Fruit fly (Drosophila melanogaster): ENCODE results near the gene CG43392.

Gene CG43392

DNA sequence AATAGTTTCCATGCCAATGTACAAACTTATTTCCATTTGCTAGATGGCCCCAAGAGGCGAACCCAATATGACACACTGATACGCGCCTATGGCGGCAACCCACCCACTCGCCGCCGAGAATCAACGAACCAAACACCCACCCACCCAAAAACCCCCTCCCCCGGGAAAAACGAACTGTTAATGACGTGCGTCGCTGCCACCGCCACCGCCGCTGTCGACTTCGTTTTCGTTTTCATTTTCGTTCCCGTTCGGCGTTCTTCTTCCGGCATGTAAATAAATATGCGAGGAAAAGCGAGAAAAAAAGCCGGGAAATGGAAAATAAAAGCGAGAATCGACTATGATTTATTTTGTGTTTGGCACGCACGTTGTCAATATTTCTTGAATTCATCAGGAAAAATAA, 21.6 kb upstream of the CG43392 start (continued):
- TF ChIP-seq nau (GFP tag; optimal IDR thresholded peaks at IDR 0.05) (peak; percentile 9), kah (GFP tag; optimal IDR thresholded peaks at IDR 0.05) (no peak), tio (GFP tag; optimal IDR thresholded peaks at IDR 0.05) (no peak), CG17361 (GFP tag; IDR thresholded peaks at IDR 0.05) (no peak), CG12236 (GFP tag; optimal IDR thresholded peaks at IDR 0.05) (no peak), bigmax (GFP tag; optimal IDR thresholded peaks at IDR 0.05) (no peak), Atf3 (GFP tag; optimal IDR thresholded peaks at IDR 0.05) (no peak), CG7745 (tag; optimal IDR thresholded peaks at IDR 0.05) (no peak), MTF-1 (GFP tag; optimal IDR thresholded peaks at IDR 0.05; ENCODE audit: borderline replicate concordance) (no peak), CG7839 (tag; optimal IDR thresholded peaks at IDR 0.05) (no peak), B-H1 (GFP tag; IDR thresholded peaks at IDR 0.05) (no peak), bab2 (GFP tag; optimal IDR thresholded peaks at IDR 0.05) (no peak), CG6683 (GFP tag; optimal IDR thresholded peaks at IDR 0.05) (no peak), gem (tag; optimal IDR thresholded peaks at IDR 0.05) (no peak), tap (tag; optimal IDR thresholded peaks at IDR 0.05) (no peak), seq (GFP tag; IDR thresholded peaks at IDR 0.05) (no peak), kni (GFP tag; optimal IDR thresholded peaks at IDR 0.05) (no peak), aop (GFP tag; IDR thresholded peaks at IDR 0.05) (no peak), pita (GFP tag; optimal IDR thresholded peaks at IDR 0.05) (no peak), lab (GFP tag; optimal IDR thresholded peaks at IDR 0.05) (no peak), CG18599 (GFP tag; optimal IDR thresholded peaks at IDR 0.05) (no peak), CG31224 (GFP tag; IDR thresholded peaks at IDR 0.05) (no peak), p53 (GFP tag; optimal IDR thresholded peaks at IDR 0.05) (no peak), CG4424 (GFP tag; optimal IDR thresholded peaks at IDR 0.05) (no peak), GATAe (GFP tag; conservative IDR thresholded peaks at IDR 0.05) (no peak), slbo (GFP tag; IDR thresholded peaks at IDR 0.05) (0 out of 2 replicates have a peak, but pooled peaks have one; percentile 7), shn (GFP tag; optimal IDR thresholded peaks at IDR 0.05) (no peak), CG11696 (GFP tag; IDR thresholded peaks at IDR 0.05) (no peak), Dref (GFP tag; IDR thresholded peaks at IDR 0.05) (no peak), yki (optimal IDR thresholded peaks at IDR 0.05) (no peak), CG6791 (GFP tag; IDR thresholded peaks at IDR 0.05; ENCODE audit: partially characterized antibody) (no peak), CG4854 (GFP tag; optimal IDR thresholded peaks at IDR 0.05) (no peak), grau (tag; optimal IDR thresholded peaks at IDR 0.05) (no peak), sisA (GFP tag; IDR thresholded peaks at IDR 0.05) (no peak), pum (GFP tag; optimal IDR thresholded peaks at IDR 0.05) (no peak), ab (GFP tag; optimal IDR thresholded peaks at IDR 0.05) (no peak), CG1024 (GFP tag; IDR thresholded peaks at IDR 0.05) (no peak), repo (GFP tag; optimal IDR thresholded peaks at IDR 0.05) (no peak), CG11398 (GFP tag; optimal IDR thresholded peaks at IDR 0.05) (no peak), trh (GFP tag; optimal IDR thresholded peaks at IDR 0.05) (no peak), jigr1 (GFP tag; IDR thresholded peaks at IDR 0.05) (no peak), usp (GFP tag; optimal IDR thresholded peaks at IDR 0.05) (no peak), Trl (optimal IDR thresholded peaks at IDR 0.05) (no peak), Trl (GFP tag; optimal IDR thresholded peaks at IDR 0.05) (no peak), so (GFP tag; IDR thresholded peaks at IDR 0.05) (peak; percentile 53; the same call in 1 of the 3 replicates), mirr (GFP tag; optimal IDR thresholded peaks at IDR 0.05) (peak; percentile 7), CG33213 (GFP tag; optimal IDR thresholded peaks at IDR 0.05) (no peak), lilli (GFP tag; optimal IDR thresholded peaks at IDR 0.05) (no peak), Fer1 (GFP tag; optimal IDR thresholded peaks at IDR 0.05) (no peak), Hand (GFP tag; optimal IDR thresholded peaks at IDR 0.05) (no peak), HmgD (GFP tag; optimal IDR thresholded peaks at IDR 0.05) (no peak), ro (GFP tag; IDR thresholded peaks at IDR 0.05) (no peak), sc (optimal IDR thresholded peaks at IDR 0.05) (no peak), sc (GFP tag; optimal IDR thresholded peaks at IDR 0.05) (no peak)

All from whole organism, embryonic.